Worm (Caenorhabditis elegans) whole organism, L4 larva: ENCODE results near the gene irld-6.
A peak's percentile ranks its signal among the peaks of the same experiment; 100 is the strongest.

Source experiments
- D1046.2 ChIP-seq: fragments of 200-800 bp; sonication (Bioruptor generic); IDR thresholded peaks from 2 replicates; pipeline ENCODE4 v1.3.6; 2022; ENCODE audit warnings: missing genetic modification characterization, missing compliant biosample characterization
- F26F4.8 ChIP-seq: fragments of 200-800 bp; sonication (Bioruptor generic); conservative IDR thresholded peaks from 2 replicates; pipeline ENCODE4 v1.3.6; 2022; ENCODE audit warnings: missing genetic modification characterization, missing compliant biosample characterization
- F37D6.2 ChIP-seq: sonication (generic microtip); optimal IDR thresholded peaks from 2 replicates; lab custom pipeline; 2016; ENCODE audit warnings: mild to moderate bottlenecking, missing genetic modification characterization, missing compliant biosample characterization
- F44E2.7 ChIP-seq: fragments of 200-800 bp; sonication (Bioruptor generic); IDR thresholded peaks from 2 replicates; pipeline ENCODE4 v2.1.2; 2022; ENCODE audit warnings: missing genetic modification characterization, missing compliant biosample characterization
- R02D3.7 ChIP-seq: fragments of 150-350 bp; sonication (generic microtip); optimal IDR thresholded peaks from 3 replicates; lab custom pipeline; 2014; ENCODE audit warnings: missing biosample characterization, missing genetic modification characterization
- T20F7.1 ChIP-seq: fragments of 200-800 bp; sonication (Bioruptor generic); optimal IDR thresholded peaks from 2 replicates; lab custom pipeline; 2018; ENCODE audit warnings: mild to moderate bottlenecking, missing genetic modification characterization, missing compliant biosample characterization
- Y5F2A.4 ChIP-seq: fragments of 200-800 bp; sonication (Bioruptor generic); optimal IDR thresholded peaks from 2 replicates; lab custom pipeline; 2018; ENCODE audit warnings: mild to moderate bottlenecking, missing genetic modification characterization, missing compliant biosample characterization
- Y75B8A.6 ChIP-seq: fragments of 200-800 bp; sonication (Bioruptor generic); IDR thresholded peaks from 2 replicates; pipeline ENCODE4 v1.3.6; 2022; ENCODE audit warnings: missing genetic modification reagents, missing genetic modification characterization, missing compliant biosample characterization
- ZK337.2 ChIP-seq: fragments of 200-800 bp; sonication (Bioruptor generic); IDR thresholded peaks from 2 replicates; pipeline ENCODE4 v1.3.6; 2022; ENCODE audit warnings: missing genetic modification reagents, missing genetic modification characterization, missing compliant biosample characterization
- aha-1 ChIP-seq: fragments of 150-350 bp; peaks from one replicate; lab custom pipeline; 2014; ENCODE audit warnings: missing biosample characterization, missing genetic modification characterization
- ama-1 ChIP-seq: fragments of 150-350 bp; optimal IDR thresholded peaks from 2 replicates; lab custom pipeline; 2014; ENCODE audit warnings: inconsistent platforms, mixed read lengths
- arid-1 ChIP-seq: fragments of 200-800 bp; sonication (Bioruptor generic); conservative IDR thresholded peaks from 2 replicates; pipeline ENCODE4 v1.3.6; 2022; ENCODE audit warnings: missing genetic modification reagents, missing genetic modification characterization, missing compliant biosample characterization
- attf-4 ChIP-seq: sonication (generic microtip); optimal IDR thresholded peaks from 3 replicates; lab custom pipeline; 2017; ENCODE audit warnings: missing biosample characterization, missing genetic modification characterization
- ceh-20 ChIP-seq: fragments of 200-800 bp; sonication (Bioruptor generic); IDR thresholded peaks from 2 replicates; pipeline ENCODE4 v1.3.6; 2022; ENCODE audit warnings: missing genetic modification reagents, missing genetic modification characterization, missing compliant biosample characterization
- ceh-28 ChIP-seq: fragments of 150-350 bp; optimal IDR thresholded peaks from 2 replicates; lab custom pipeline; 2014; ENCODE audit warnings: missing biosample characterization, missing genetic modification reagents, missing genetic modification characterization
- ceh-82 ChIP-seq: sonication (generic microtip); optimal IDR thresholded peaks from 2 replicates; lab custom pipeline; 2017; ENCODE audit warnings: missing biosample characterization, missing genetic modification characterization
- ces-1 ChIP-seq: fragments of 150-350 bp; sonication (generic microtip); optimal IDR thresholded peaks from 4 replicates; lab custom pipeline; 2014; ENCODE audit warnings: missing biosample characterization, missing genetic modification reagents, missing genetic modification characterization
- daf-12 ChIP-seq: fragments of 150-350 bp; optimal IDR thresholded peaks from 2 replicates; lab custom pipeline; 2014; ENCODE audit warnings: missing biosample characterization, missing genetic modification reagents, missing genetic modification characterization
- daf-19 ChIP-seq: fragments of 200-800 bp; sonication (Bioruptor generic); conservative IDR thresholded peaks from 2 replicates; pipeline ENCODE4 v1.3.6; 2022; ENCODE audit warnings: missing genetic modification characterization, missing compliant biosample characterization
- dmd-6 ChIP-seq: fragments of 200-800 bp; sonication (Bioruptor generic); IDR thresholded peaks from 2 replicates; pipeline ENCODE4 v1.3.6; 2022; ENCODE audit warnings: missing genetic modification reagents, missing genetic modification characterization, missing compliant biosample characterization
- duxl-1 ChIP-seq: sonication (generic microtip); optimal IDR thresholded peaks from 2 replicates; lab custom pipeline; 2016; ENCODE audit warnings: mild to moderate bottlenecking, missing genetic modification characterization, moderate library complexity, missing compliant biosample characterization; ENCODE audit not compliant: poor library complexity
- fkh-10 ChIP-seq: fragments of 150-350 bp; optimal IDR thresholded peaks from 2 replicates; lab custom pipeline; 2014; ENCODE audit warnings: missing biosample characterization, missing genetic modification reagents, missing genetic modification characterization
- hif-1 ChIP-seq, 2 experiments: sonication (generic microtip); optimal IDR thresholded peaks; 2 replicates each; lab custom pipeline; 2016 to 2017; ENCODE audit warnings: missing compliant biosample characterization in 2 of 2, missing genetic modification characterization in 2 of 2, missing genetic modification reagents in 2 of 2, missing genotype in 2 of 2, mild to moderate bottlenecking in 1 of 2
- lim-7 ChIP-seq: fragments of 200-800 bp; sonication (Bioruptor generic); IDR thresholded peaks from 2 replicates; pipeline ENCODE4 v1.3.6; 2022; ENCODE audit warnings: missing genetic modification characterization, missing compliant biosample characterization
- lin-1 ChIP-seq: fragments of 200-800 bp; sonication (Bioruptor generic); IDR thresholded peaks from 2 replicates; pipeline ENCODE4 v1.3.6; 2022; ENCODE audit warnings: missing genetic modification reagents, missing genetic modification characterization, missing compliant biosample characterization
- lin-15B ChIP-seq: fragments of 150-350 bp; sonication (generic microtip); optimal IDR thresholded peaks from 3 replicates; lab custom pipeline; 2014; ENCODE audit warnings: missing biosample characterization, missing genetic modification characterization
- lin-39 ChIP-seq: fragments of 150-350 bp; optimal IDR thresholded peaks from 2 replicates; lab custom pipeline; 2014; ENCODE audit warnings: missing biosample characterization, missing genetic modification reagents, missing genetic modification characterization
- lir-3 ChIP-seq: sonication (generic microtip); optimal IDR thresholded peaks from 2 replicates; lab custom pipeline; 2016; ENCODE audit warnings: mild to moderate bottlenecking, missing genetic modification characterization, missing compliant biosample characterization
- lsy-2 ChIP-seq, 2 experiments: fragments of 150-350 bp in 1 of 2; sonication (generic microtip) in 1 of 2; optimal IDR thresholded peaks; 2 replicates each; lab custom pipeline; 2014 to 2017; ENCODE audit warnings: missing biosample characterization in 2 of 2, missing genetic modification characterization in 2 of 2
- madf-9 ChIP-seq: fragments of 200-800 bp; sonication (Bioruptor generic); conservative IDR thresholded peaks from 2 replicates; pipeline ENCODE4 v1.3.6; 2022; ENCODE audit warnings: missing genetic modification reagents, missing genetic modification characterization, missing compliant biosample characterization
- mxl-2 ChIP-seq: fragments of 200-800 bp; sonication (Bioruptor generic); conservative IDR thresholded peaks from 2 replicates; pipeline ENCODE4 v1.3.6; 2022; ENCODE audit warnings: missing genetic modification reagents, missing genetic modification characterization, missing compliant biosample characterization
- nhr-10 ChIP-seq: fragments of 150-350 bp; optimal IDR thresholded peaks from 2 replicates; lab custom pipeline; 2014; ENCODE audit warnings: missing biosample characterization, missing genetic modification characterization
- nhr-111 ChIP-seq: fragments of 200-800 bp; sonication (Bioruptor generic); optimal IDR thresholded peaks from 2 replicates; lab custom pipeline; 2018; ENCODE audit warnings: mild to moderate bottlenecking, missing genetic modification characterization, missing compliant biosample characterization
- nhr-42 ChIP-seq: fragments of 200-800 bp; sonication (Bioruptor generic); IDR thresholded peaks from 2 replicates; pipeline ENCODE4 v1.3.6; 2022; ENCODE audit warnings: missing genetic modification characterization, missing compliant biosample characterization
- pha-4 ChIP-seq, 2 experiments: fragments of 150-350 bp in 1 of 2; fragments of 200-800 bp in 1 of 2; sonication (Bioruptor generic) in 1 of 2; IDR thresholded peaks in 1 of 2; optimal IDR thresholded peaks in 1 of 2; 2 replicates each; pipeline versions ENCODE4 v1.3.6 to Lab custom; 2014 to 2022; ENCODE audit warnings: missing genetic modification characterization in 2 of 2, missing genetic modification reagents in 2 of 2, missing biosample characterization in 1 of 2, missing compliant biosample characterization in 1 of 2
- php-3 ChIP-seq: fragments of 200-800 bp; sonication (Bioruptor generic); IDR thresholded peaks from 2 replicates; pipeline ENCODE4 v1.3.6; 2022; ENCODE audit warnings: missing genetic modification reagents, missing genetic modification characterization, missing compliant biosample characterization
- pqm-1 ChIP-seq: sonication (generic microtip); optimal IDR thresholded peaks from 2 replicates; lab custom pipeline; 2017; ENCODE audit warnings: missing biosample characterization, missing genetic modification characterization
- saeg-2 ChIP-seq: fragments of 200-800 bp; sonication (Bioruptor generic); IDR thresholded peaks from 2 replicates; pipeline ENCODE4 v1.3.6; 2022; ENCODE audit warnings: missing genetic modification reagents, missing genetic modification characterization, missing compliant biosample characterization
- set-16 ChIP-seq: fragments of 200-800 bp; sonication (Bioruptor generic); IDR thresholded peaks from 2 replicates; pipeline ENCODE4 v1.3.6; 2022; ENCODE audit warnings: missing genetic modification reagents, missing genetic modification characterization, missing compliant biosample characterization
- snpc-1.2 ChIP-seq: fragments of 200-800 bp; sonication (Bioruptor generic); IDR thresholded peaks from 2 replicates; pipeline ENCODE4 v1.3.6; 2022; ENCODE audit warnings: missing genetic modification reagents, missing genetic modification characterization, missing compliant biosample characterization
- snpc-4 ChIP-seq: fragments of 150-350 bp; optimal IDR thresholded peaks from 2 replicates; lab custom pipeline; 2014; ENCODE audit warnings: missing biosample characterization, missing genetic modification characterization
- spr-3 ChIP-seq: fragments of 200-800 bp; sonication (Bioruptor generic); optimal IDR thresholded peaks from 2 replicates; lab custom pipeline; 2018; ENCODE audit warnings: mild to moderate bottlenecking, missing genetic modification characterization, missing compliant biosample characterization
- tra-1 ChIP-seq: fragments of 200-800 bp; sonication (Bioruptor generic); IDR thresholded peaks from 2 replicates; pipeline ENCODE4 v1.3.6; 2022; ENCODE audit warnings: missing genetic modification reagents, missing genetic modification characterization, missing compliant biosample characterization
- zag-1 ChIP-seq: fragments of 150-350 bp; optimal IDR thresholded peaks from 2 replicates; lab custom pipeline; 2014; ENCODE audit warnings: missing biosample characterization, missing genetic modification characterization
- zfp-2 ChIP-seq: sonication (generic microtip); optimal IDR thresholded peaks from 2 replicates; lab custom pipeline; 2016; ENCODE audit warnings: mild to moderate bottlenecking, missing genetic modification characterization, missing compliant biosample characterization
- zfp-3 ChIP-seq: fragments of 200-800 bp; sonication (Bioruptor generic); conservative IDR thresholded peaks from 2 replicates; pipeline ENCODE4 v1.3.6; 2022; ENCODE audit warnings: missing genetic modification reagents, missing genetic modification characterization, missing compliant biosample characterization
- zip-11 ChIP-seq: fragments of 200-800 bp; sonication (Bioruptor generic); IDR thresholded peaks from 2 replicates; pipeline ENCODE4 v1.3.6; 2022; ENCODE audit warnings: missing genetic modification characterization, missing compliant biosample characterization
- ztf-7 ChIP-seq: fragments of 150-350 bp; optimal IDR thresholded peaks from 2 replicates; lab custom pipeline; 2014; ENCODE audit warnings: missing biosample characterization, missing genetic modification characterization

Gene irld-6

DNA sequence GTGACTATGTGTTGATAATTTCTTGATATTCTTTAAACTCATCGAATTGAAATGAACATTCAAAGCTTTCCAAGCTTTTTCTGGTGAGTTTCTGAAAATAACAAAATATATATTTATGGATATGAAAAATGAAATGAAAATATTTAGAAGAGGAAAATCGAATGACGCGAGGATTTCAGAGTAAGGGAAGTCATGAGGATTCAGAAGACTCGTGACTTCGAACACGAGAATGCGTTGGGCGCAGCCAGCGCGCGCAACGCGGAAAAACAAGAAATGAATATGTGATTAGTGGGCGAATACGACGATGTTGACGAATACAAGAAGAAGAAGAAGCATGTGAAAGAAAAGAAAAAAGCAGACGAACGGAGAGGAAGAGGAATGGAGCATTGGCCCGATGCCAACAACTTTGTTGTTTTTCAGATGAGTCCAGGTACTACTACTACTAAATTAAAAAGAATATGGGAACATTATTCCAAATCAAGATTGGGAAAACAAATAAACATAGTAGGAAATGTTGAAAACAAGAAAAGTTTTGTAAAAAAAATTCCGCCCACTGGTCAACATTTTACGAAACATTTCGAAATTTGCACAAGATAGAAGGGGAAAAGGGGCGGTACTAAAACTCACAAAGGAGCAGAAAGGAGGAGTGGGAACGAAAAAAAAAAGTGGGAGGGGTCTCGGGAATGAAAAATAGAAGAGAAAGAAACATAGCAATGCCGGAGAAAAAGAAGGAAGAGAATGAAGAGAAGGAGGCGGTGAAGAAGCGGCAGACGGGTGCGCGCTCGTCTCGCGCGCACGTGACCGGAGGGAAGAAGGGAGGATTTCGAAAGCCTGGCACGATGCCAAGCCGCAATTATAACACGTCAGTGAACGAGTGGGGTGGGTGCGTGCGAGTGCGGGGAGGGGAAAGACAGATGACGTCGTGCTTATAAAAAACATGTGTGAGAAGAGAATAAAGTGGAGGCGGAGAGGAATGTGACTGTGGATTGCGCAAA lies 41.1 kb downstream of the irld-6 start:
- TF ChIP-seq ceh-20 (GFP tag; lab: Robert Waterston, UW), result peak; percentile 99
- no peak for TF ChIP-seq attf-4 (tag; lab: Kevin White, UChicago)
- no peak for TF ChIP-seq R02D3.7 (tag; lab: Kevin White, UChicago)
- no peak for TF ChIP-seq lin-15B (tag; lab: Kevin White, UChicago)
- TF ChIP-seq set-16 (GFP tag; lab: Robert Waterston, UW), result peak; percentile 100
- TF ChIP-seq D1046.2, result 0 out of 2 replicates have a peak, but pooled peaks have one; percentile 67
- peak; percentile 66 for TF ChIP-seq ZK337.2 (GFP tag; lab: Robert Waterston, UW)
- peak; percentile 46 for TF ChIP-seq zfp-2 (tag; lab: Kevin White, UChicago)
- 0 out of 2 replicates have a peak, but pooled peaks have one; percentile 36 for TF ChIP-seq lim-7 (GFP tag; lab: Robert Waterston, UW)
- peak; percentile 65 for TF ChIP-seq snpc-4 (tag; lab: Kevin White, UChicago)
- TF ChIP-seq F26F4.8 (GFP tag; lab: Robert Waterston, UW), result no peak
- no peak for TF ChIP-seq duxl-1 (tag; lab: Kevin White, UChicago)
- TF ChIP-seq lin-39, result no peak
- peak; percentile 92 for TF ChIP-seq saeg-2 (GFP tag; lab: Robert Waterston, UW)
- TF ChIP-seq T20F7.1 (GFP tag; lab: Kevin White, UChicago), result peak; percentile 57
- TF ChIP-seq daf-12 (tag; lab: Kevin White, UChicago), result no peak
- no peak for TF ChIP-seq Y75B8A.6 (GFP tag; lab: Robert Waterston, UW)
- TF ChIP-seq tra-1 (GFP tag; lab: Robert Waterston, UW), result peak; percentile 95
- TF ChIP-seq nhr-111 (GFP tag; lab: Kevin White, UChicago), result no peak
- TF ChIP-seq F44E2.7 (GFP tag; lab: Robert Waterston, UW), result no peak
- peak; percentile 66; the same call in 1 of the 2 replicates for TF ChIP-seq daf-19 (GFP tag; lab: Robert Waterston, UW)
- TF ChIP-seq zfp-3 (GFP tag; lab: Robert Waterston, UW), result peak; percentile 66; the same call in 1 of the 2 replicates
- no peak for TF ChIP-seq snpc-1.2 (GFP tag; lab: Robert Waterston, UW)
- TF ChIP-seq php-3, result peak; percentile 76
- no peak for TF ChIP-seq zip-11
- TF ChIP-seq spr-3 (GFP tag; lab: Kevin White, UChicago), result peak; percentile 62
- TF ChIP-seq Y5F2A.4 (GFP tag; lab: Kevin White, UChicago), result no peak
- TF ChIP-seq ces-1, result no peak
- TF ChIP-seq zag-1 (tag; lab: Kevin White, UChicago), result peak; percentile 15
- TF ChIP-seq nhr-10 (tag; lab: Kevin White, UChicago), result peak; percentile 27
- TF ChIP-seq arid-1 (GFP tag; lab: Robert Waterston, UW), result peak; percentile 75
- no peak for TF ChIP-seq ceh-82 (tag; lab: Kevin White, UChicago)
- peak; percentile 69 to 90 for TF ChIP-seq lsy-2 (tag; optimal IDR thresholded peaks at IDR 0.05; lab: Kevin White, UChicago)
- TF ChIP-seq nhr-42, result peak; percentile 82
- TF ChIP-seq ztf-7 (tag; lab: Kevin White, UChicago), result no peak
- TF ChIP-seq lin-1, result peak; percentile 87
- no peak for TF ChIP-seq lir-3 (tag; lab: Kevin White, UChicago)
- TF ChIP-seq pqm-1 (tag; lab: Kevin White, UChicago), result no peak
- peak; percentile 100 for TF ChIP-seq aha-1 (tag; lab: Kevin White, UChicago)
- peak; percentile 98 for TF ChIP-seq dmd-6 (GFP tag; lab: Robert Waterston, UW)
- peak; percentile 78 for TF ChIP-seq F37D6.2 (tag; lab: Kevin White, UChicago)
- TF ChIP-seq pha-4 (GFP tag; IDR thresholded peaks at IDR 0.05; lab: Robert Waterston, UW), result peak; percentile 92
- TF ChIP-seq pha-4 (tag; optimal IDR thresholded peaks at IDR 0.05; lab: Kevin White, UChicago), result no peak
- TF ChIP-seq mxl-2 (GFP tag; lab: Robert Waterston, UW), result peak; percentile 86
- TF ChIP-seq fkh-10 (GFP tag; lab: Kevin White, UChicago), result peak; percentile 93
- TF ChIP-seq hif-1 (tag; optimal IDR thresholded peaks at IDR 0.05; lab: Kevin White, UChicago), result peak in 1 of 2 experiments; percentile 96
- no peak for TF ChIP-seq ama-1 (lab: Kevin White, UChicago)
- TF ChIP-seq ceh-28 (tag; lab: Kevin White, UChicago), result no peak
- TF ChIP-seq madf-9, result peak; percentile 89
